Fruit fly (Drosophila melanogaster) whole organism, embryonic: ENCODE measurements around the gene mora.

Source experiments
- CG10267 ChIP-seq: fragments of 200-800 bp; sonication (Bioruptor generic); optimal IDR thresholded peaks from 2 replicates; lab custom pipeline; 2018; ENCODE audit warnings: missing biosample characterization, mild to moderate bottlenecking, missing genetic modification characterization, moderate library complexity
- CG10979 ChIP-seq: fragments of 200-800 bp; sonication (Bioruptor generic); optimal IDR thresholded peaks from 2 replicates; lab custom pipeline; 2018; ENCODE audit warnings: missing biosample characterization, mild to moderate bottlenecking, missing genetic modification characterization, moderate library complexity
- CG11398 ChIP-seq: fragments of 200-800 bp; sonication (Bioruptor generic); optimal IDR thresholded peaks from 2 replicates; lab custom pipeline; 2016; ENCODE audit warnings: missing biosample characterization, missing genetic modification characterization
- CG17568 ChIP-seq: fragments of 200-800 bp; sonication (Bioruptor generic); optimal IDR thresholded peaks from 2 replicates; lab custom pipeline; 2018; ENCODE audit warnings: missing biosample characterization, mild to moderate bottlenecking, missing genetic modification characterization, moderate library complexity
- gcm2 ChIP-seq: fragments of 200-800 bp; sonication (Bioruptor generic); optimal IDR thresholded peaks from 2 replicates; lab custom pipeline; 2016; ENCODE audit warnings: missing biosample characterization, missing genetic modification characterization
- lbe ChIP-seq: fragments of 200-800 bp; sonication (Bioruptor generic); optimal IDR thresholded peaks from 2 replicates; lab custom pipeline; 2016; ENCODE audit warnings: missing biosample characterization, mild to moderate bottlenecking, missing genetic modification characterization

- no peak for TF ChIP-seq CG10979 (tag; lab: Kevin White, UChicago)
- no peak for TF ChIP-seq gcm2 (GFP tag; lab: Kevin White, UChicago)
- TF ChIP-seq CG17568 (GFP tag; lab: Kevin White, UChicago) = no peak
- no peak for TF ChIP-seq lbe (GFP tag; lab: Kevin White, UChicago)
- TF ChIP-seq CG11398 (GFP tag; lab: Kevin White, UChicago) = no peak
- TF ChIP-seq CG10267 = no peak
These were observed 48.6 kb downstream of the mora start for dm6 chr3R:24234721-24235120.
